5 fruit fly cellular contexts compared by ENCODE assay signal in the genomic region with DNA sequence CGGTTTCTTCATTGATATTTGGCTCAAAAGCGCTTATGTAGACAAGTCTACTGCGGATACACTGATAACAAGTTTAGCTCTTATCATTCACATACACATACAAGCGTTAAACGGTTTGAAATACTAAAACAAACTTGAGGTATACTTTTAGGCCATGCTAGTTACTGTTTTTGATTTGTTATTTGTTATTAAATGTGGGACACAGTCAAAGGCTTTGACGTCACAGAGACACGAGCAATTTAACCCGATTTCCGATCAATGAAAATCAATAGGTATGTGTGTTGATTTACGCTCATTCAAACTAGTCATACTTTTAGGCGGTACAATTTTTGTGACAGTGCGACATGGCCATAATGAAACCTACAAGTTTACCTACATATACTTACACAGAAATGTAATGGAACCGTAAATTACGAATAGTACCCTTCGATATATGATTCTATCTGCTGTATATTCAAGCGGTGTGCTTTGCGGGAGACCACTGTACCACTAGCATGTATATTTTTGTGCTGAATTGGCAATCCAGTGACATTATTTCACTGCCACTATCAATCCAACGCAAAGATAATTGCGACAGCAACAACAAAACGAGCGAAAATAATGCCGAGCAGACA.
TF ChIP-seq lines count a peak whose summit lies in the region.

No protein-coding gene starts in this region.

TF ChIP-seq in whole organism, adult, 20 proteins besides CTCF, POLR2A, EP300 and RAD21 (continued from another document):
- TF ChIP-seq Crg-1 (GFP tag; optimal IDR thresholded peaks at IDR 0.05; lab: Kevin White, UChicago) = peak; percentile 89
- TF ChIP-seq toe (GFP tag; optimal IDR thresholded peaks at IDR 0.05; lab: Kevin White, UChicago) = peak; percentile 70
- peak; percentile 81 for TF ChIP-seq CG11617 (GFP tag; optimal IDR thresholded peaks at IDR 0.05; lab: Kevin White, UChicago)
- TF ChIP-seq ovo (GFP tag; optimal IDR thresholded peaks at IDR 0.05; lab: Kevin White, UChicago) = peak; percentile 8

TF ChIP-seq in whole organism, embryonic, 481 proteins besides CTCF, POLR2A, EP300 and RAD21 (continued from another document and continues in another):
- TF ChIP-seq bsh (GFP tag; optimal IDR thresholded peaks at IDR 0.05; lab: Kevin White, UChicago) (peak; percentile 15 to 17), bigmax (GFP tag; optimal IDR thresholded peaks at IDR 0.05; lab: Kevin White, UChicago) (no peak), Asciz (GFP tag; optimal IDR thresholded peaks at IDR 0.05; lab: Kevin White, UChicago) (no peak), CG4854 (GFP tag; optimal IDR thresholded peaks at IDR 0.05; lab: Kevin White, UChicago) (peak; percentile 54), CG12155 (GFP tag; optimal IDR thresholded peaks at IDR 0.05; lab: Kevin White, UChicago) (peak; percentile 85), CG4424 (GFP tag; optimal IDR thresholded peaks at IDR 0.05; lab: Kevin White, UChicago) (peak; percentile 59), CG2678 (tag; optimal IDR thresholded peaks at IDR 0.05; lab: Kevin White, UChicago) (peak; percentile 87), Sry-β (GFP tag; optimal IDR thresholded peaks at IDR 0.05; lab: Kevin White, UChicago) (no peak), CG43689 (GFP tag; IDR thresholded peaks at IDR 0.05; lab: Robert Waterston, UW) (no peak), H15 (GFP tag; IDR thresholded peaks at IDR 0.05; lab: Robert Waterston, UW) (peak; percentile 53; the same call in 1 of the 3 replicates), mirr (GFP tag; optimal IDR thresholded peaks at IDR 0.05; lab: Kevin White, UChicago) (peak; percentile 85), gsb-n (tag; optimal IDR thresholded peaks at IDR 0.05; lab: Kevin White, UChicago) (no peak), cwo (GFP tag; optimal IDR thresholded peaks at IDR 0.05; lab: Kevin White, UChicago) (peak; percentile 83), Stat92E (GFP tag; optimal IDR thresholded peaks at IDR 0.05; lab: Kevin White, UChicago) (no peak), chif (GFP tag; optimal IDR thresholded peaks at IDR 0.05; lab: Kevin White, UChicago) (peak; percentile 49 to 72), kni (GFP tag; optimal IDR thresholded peaks at IDR 0.05; lab: Kevin White, UChicago) (no peak), psq (GFP tag; optimal IDR thresholded peaks at IDR 0.05; lab: Kevin White, UChicago) (no peak), CG18476 (GFP tag; optimal IDR thresholded peaks at IDR 0.05; lab: Kevin White, UChicago) (peak; percentile 31), CG1529 (GFP tag; optimal IDR thresholded peaks at IDR 0.05; lab: Kevin White, UChicago) (no peak), z (GFP tag; IDR thresholded peaks at IDR 0.05; lab: Robert Waterston, UW) (no peak; the same call in 2 of the 3 replicates), Dip3 (GFP tag; optimal IDR thresholded peaks at IDR 0.05; lab: Kevin White, UChicago) (peak; percentile 95), CG9215 (GFP tag; IDR thresholded peaks at IDR 0.05; lab: Robert Waterston, UW) (peak; percentile 86), cato (GFP tag; optimal IDR thresholded peaks at IDR 0.05; lab: Kevin White, UChicago; ENCODE audit: borderline replicate concordance) (no peak), CG30431 (GFP tag; optimal IDR thresholded peaks at IDR 0.05; lab: Kevin White, UChicago) (peak; percentile 26), Hr39 (optimal IDR thresholded peaks at IDR 0.05; lab: Kevin White, UChicago) (no peak), CG6689 (GFP tag; IDR thresholded peaks at IDR 0.05; lab: Robert Waterston, UW) (peak; percentile 62), CG8290 (GFP tag; optimal IDR thresholded peaks at IDR 0.05; lab: Kevin White, UChicago) (no peak), CG8290 (tag; optimal IDR thresholded peaks at IDR 0.05; lab: Kevin White, UChicago) (peak in 1 of 2 experiments; percentile 99), CG1647 (GFP tag; optimal IDR thresholded peaks at IDR 0.05; lab: Kevin White, UChicago) (peak; percentile 74), Blimp-1 (GFP tag; optimal IDR thresholded peaks at IDR 0.05; lab: Kevin White, UChicago) (peak; percentile 29)

TF ChIP-seq in whole organism, prepupa, 60 proteins besides CTCF, POLR2A, EP300 and RAD21 (continued from another document and continues in another):
- peak; percentile 89 for TF ChIP-seq CG6163 (GFP tag; IDR thresholded peaks at IDR 0.05; lab: Robert Waterston, UW)
- peak; percentile 72 for TF ChIP-seq CG8632 (GFP tag; optimal IDR thresholded peaks at IDR 0.05; lab: Kevin White, UChicago)
- peak; percentile 92 for TF ChIP-seq Eip78C (GFP tag; lab: Kevin White, UChicago)
- TF ChIP-seq dac (GFP tag; optimal IDR thresholded peaks at IDR 0.05; lab: Kevin White, UChicago) = peak; percentile 63
- peak; percentile 79; the same call in 2 of the 3 replicates for TF ChIP-seq CG8119 (GFP tag; IDR thresholded peaks at IDR 0.05; lab: Robert Waterston, UW)
- peak; percentile 86 for TF ChIP-seq Sox14 (GFP tag; optimal IDR thresholded peaks at IDR 0.05; lab: Kevin White, UChicago)
- TF ChIP-seq Hr39 (GFP tag; optimal IDR thresholded peaks at IDR 0.05; lab: Kevin White, UChicago) = peak; percentile 89
- TF ChIP-seq Blimp-1 (GFP tag; optimal IDR thresholded peaks at IDR 0.05; lab: Kevin White, UChicago) = peak; percentile 26
- TF ChIP-seq spab (GFP tag; optimal IDR thresholded peaks at IDR 0.05; lab: Kevin White, UChicago) = peak; percentile 39
- peak; percentile 78 for TF ChIP-seq Smox (GFP tag; optimal IDR thresholded peaks at IDR 0.05; lab: Kevin White, UChicago)
- peak; percentile 84 for TF ChIP-seq OdsH (GFP tag; optimal IDR thresholded peaks at IDR 0.05; lab: Kevin White, UChicago)
- peak; percentile 86 for TF ChIP-seq CG32006 (GFP tag; optimal IDR thresholded peaks at IDR 0.05; lab: Kevin White, UChicago)
- TF ChIP-seq CG11762 (GFP tag; optimal IDR thresholded peaks at IDR 0.05; lab: Kevin White, UChicago; ENCODE audit: insufficient read depth) = peak; percentile 73
- peak; percentile 79 for TF ChIP-seq CG11902 (GFP tag; optimal IDR thresholded peaks at IDR 0.05; lab: Kevin White, UChicago)
- TF ChIP-seq CG6808 (GFP tag; optimal IDR thresholded peaks at IDR 0.05; lab: Kevin White, UChicago) = peak; percentile 26
- TF ChIP-seq eg (GFP tag; IDR thresholded peaks at IDR 0.05; lab: Robert Waterston, UW) = peak; percentile 94
- no peak for TF ChIP-seq Eip93F (GFP tag; optimal IDR thresholded peaks at IDR 0.05; lab: Kevin White, UChicago)
- TF ChIP-seq Sox102F (GFP tag; optimal IDR thresholded peaks at IDR 0.05; lab: Kevin White, UChicago) = peak; percentile 77
- TF ChIP-seq cyc (GFP tag; optimal IDR thresholded peaks at IDR 0.05; lab: Kevin White, UChicago) = peak; percentile 86
- peak; percentile 64 for TF ChIP-seq Lpt (GFP tag; optimal IDR thresholded peaks at IDR 0.05; lab: Kevin White, UChicago)
- TF ChIP-seq CG34406 (GFP tag; optimal IDR thresholded peaks at IDR 0.05; lab: Kevin White, UChicago) = peak; percentile 72
- peak; percentile 75 for TF ChIP-seq net (GFP tag; optimal IDR thresholded peaks at IDR 0.05; lab: Kevin White, UChicago)
- TF ChIP-seq acj6 (GFP tag; optimal IDR thresholded peaks at IDR 0.05; lab: Kevin White, UChicago) = peak; percentile 85
- TF ChIP-seq dsx (GFP tag; optimal IDR thresholded peaks at IDR 0.05; lab: Kevin White, UChicago; ENCODE audit: poor library complexity, severe bottlenecking) = peak; percentile 59
- peak; percentile 76 for TF ChIP-seq CG7368 (GFP tag; optimal IDR thresholded peaks at IDR 0.05; lab: Kevin White, UChicago)
- peak; percentile 84 for TF ChIP-seq Hr4 (GFP tag; optimal IDR thresholded peaks at IDR 0.05; lab: Kevin White, UChicago)
- peak; percentile 83 for TF ChIP-seq esn (GFP tag; optimal IDR thresholded peaks at IDR 0.05; lab: Kevin White, UChicago)
- peak; percentile 75 for TF ChIP-seq Sox15 (GFP tag; optimal IDR thresholded peaks at IDR 0.05; lab: Kevin White, UChicago)
- peak; percentile 73 for TF ChIP-seq CG10631 (GFP tag; optimal IDR thresholded peaks at IDR 0.05; lab: Kevin White, UChicago)
- peak; percentile 63 for TF ChIP-seq CG4318 (GFP tag; optimal IDR thresholded peaks at IDR 0.05; lab: Kevin White, UChicago)

TF ChIP-seq in whole organism, pupa, 21 proteins besides CTCF, POLR2A, EP300 and RAD21 (continued from another document):
- TF ChIP-seq CG10348 (GFP tag; IDR thresholded peaks at IDR 0.05; lab: Robert Waterston, UW) = peak; percentile 70; the same call in 1 of the 2 replicates
- TF ChIP-seq CG13204 (GFP tag; optimal IDR thresholded peaks at IDR 0.05; lab: Kevin White, UChicago) = no peak
- peak; percentile 69 for TF ChIP-seq CG15710 (tag; optimal IDR thresholded peaks at IDR 0.05; lab: Kevin White, UChicago)

TF ChIP-seq in whole organism, wandering third instar larva, 38 proteins besides CTCF, POLR2A, EP300 and RAD21 (continued from another document):
- TF ChIP-seq N (GFP tag; optimal IDR thresholded peaks at IDR 0.05; lab: Kevin White, UChicago) (peak; percentile 30), CG32264 (GFP tag; optimal IDR thresholded peaks at IDR 0.05; lab: Kevin White, UChicago) (peak; percentile 61), brk (GFP tag; optimal IDR thresholded peaks at IDR 0.05; lab: Kevin White, UChicago) (peak; percentile 35), br (GFP tag; optimal IDR thresholded peaks at IDR 0.05; lab: Kevin White, UChicago) (peak; percentile 84), foxo (GFP tag; optimal IDR thresholded peaks at IDR 0.05; lab: Kevin White, UChicago) (peak; percentile 33 to 85), h (GFP tag; optimal IDR thresholded peaks at IDR 0.05; lab: Kevin White, UChicago) (peak; percentile 86), lola (GFP tag; optimal IDR thresholded peaks at IDR 0.05; lab: Kevin White, UChicago) (no peak), dmrt93B (GFP tag; optimal IDR thresholded peaks at IDR 0.05; lab: Kevin White, UChicago) (peak; percentile 60), Rel (GFP tag; optimal IDR thresholded peaks at IDR 0.05; lab: Kevin White, UChicago) (no peak), Rel (tag; optimal IDR thresholded peaks at IDR 0.05; lab: Kevin White, UChicago) (no peak), sv (GFP tag; optimal IDR thresholded peaks at IDR 0.05; lab: Kevin White, UChicago) (peak; percentile 81), Abd-B (GFP tag; optimal IDR thresholded peaks at IDR 0.05; lab: Kevin White, UChicago) (no peak), ey (GFP tag; optimal IDR thresholded peaks at IDR 0.05; lab: Kevin White, UChicago) (peak; percentile 90), CrebA (GFP tag; optimal IDR thresholded peaks at IDR 0.05; lab: Kevin White, UChicago; ENCODE audit: borderline replicate concordance) (peak; percentile 6), Dfd (GFP tag; optimal IDR thresholded peaks at IDR 0.05; lab: Kevin White, UChicago) (no peak), Dif (GFP tag; optimal IDR thresholded peaks at IDR 0.05; lab: Kevin White, UChicago; ENCODE audit: partially characterized antibody) (no peak), pan (optimal IDR thresholded peaks at IDR 0.05; lab: Kevin White, UChicago) (no peak), jim (GFP tag; optimal IDR thresholded peaks at IDR 0.05; lab: Kevin White, UChicago) (no peak)
